Worm (Caenorhabditis elegans) whole organism, L2 larva: ENCODE measurements around the gene hst-3.1.

Source experiments
- alr-1 ChIP-seq: fragments of 150-350 bp; optimal IDR thresholded peaks from 2 replicates; lab custom pipeline; 2014; ENCODE audit warnings: missing biosample characterization, missing genetic modification characterization
- ama-1 ChIP-seq: fragments of 150-350 bp; optimal IDR thresholded peaks from 2 replicates; lab custom pipeline; 2018; ENCODE audit warnings: inconsistent platforms
- nhr-237 ChIP-seq: fragments of 150-350 bp; optimal IDR thresholded peaks from 2 replicates; lab custom pipeline; 2014; ENCODE audit warnings: missing biosample characterization, missing genetic modification characterization

ce11 chrII:6171228-6171627 is 2.2 kb upstream of the hst-3.1 start, which contains the start of gene F40H3.3:
- TF ChIP-seq nhr-237 (tag; lab: Kevin White, UChicago) = no peak
- no peak for TF ChIP-seq alr-1 (tag; lab: Kevin White, UChicago)
- TF ChIP-seq ama-1 = no peak
